Fruit fly (Drosophila melanogaster) whole organism, embryonic: ENCODE measurements around the gene CG10383.

Experiments
- Ada2b ChIP-seq: fragments of 200-800 bp; sonication (Bioruptor generic); IDR thresholded peaks from 2 replicates; pipeline ENCODE4 v1.3.6; 2022; ENCODE audit warnings: missing biosample characterization, missing genetic modification characterization
- Adf1 ChIP-seq: fragments of 200-800 bp; sonication (Bioruptor generic); IDR thresholded peaks from 2 replicates; pipeline ENCODE4 v1.3.6; 2022; ENCODE audit warnings: missing biosample characterization, missing genetic modification characterization
- Bdp1 ChIP-seq: fragments of 200-800 bp; sonication (Bioruptor generic); optimal IDR thresholded peaks from 3 replicates; lab custom pipeline; 2016; ENCODE audit warnings: missing biosample characterization, missing genetic modification characterization
- Bteb2 ChIP-seq: fragments of 200-800 bp; sonication (Bioruptor generic); optimal IDR thresholded peaks from 2 replicates; lab custom pipeline; 2016; ENCODE audit warnings: missing biosample characterization, missing genetic modification characterization
- CG10321 ChIP-seq: fragments of 200-800 bp; sonication (Bioruptor generic); IDR thresholded peaks from 2 replicates; pipeline ENCODE4 v1.3.6; 2022; ENCODE audit warnings: missing biosample characterization, missing genetic modification characterization
- CG10431 ChIP-seq: fragments of 200-800 bp; sonication (Bioruptor generic); optimal IDR thresholded peaks from 3 replicates; lab custom pipeline; 2018; ENCODE audit warnings: missing biosample characterization, mild to moderate bottlenecking, missing genetic modification characterization
- CG11398 ChIP-seq: fragments of 200-800 bp; sonication (Bioruptor generic); optimal IDR thresholded peaks from 2 replicates; lab custom pipeline; 2016; ENCODE audit warnings: missing biosample characterization, missing genetic modification characterization
- CG12299 ChIP-seq: fragments of 200-800 bp; sonication (Bioruptor generic); optimal IDR thresholded peaks from 2 replicates; lab custom pipeline; 2018; ENCODE audit warnings: missing biosample characterization, mild to moderate bottlenecking, missing genetic modification characterization
- CG14667 ChIP-seq: fragments of 200-800 bp; sonication (Bioruptor generic); IDR thresholded peaks from 2 replicates; pipeline ENCODE4 v1.3.6; 2022; ENCODE audit warnings: missing biosample characterization, missing genetic modification characterization
- CG14965 ChIP-seq: fragments of 200-800 bp; sonication (Bioruptor generic); optimal IDR thresholded peaks from 2 replicates; lab custom pipeline; 2016; ENCODE audit warnings: missing biosample characterization, missing genetic modification characterization, borderline replicate concordance
- CG15269 ChIP-seq: fragments of 200-800 bp; sonication (Bioruptor generic); optimal IDR thresholded peaks from 2 replicates; lab custom pipeline; 2018; ENCODE audit warnings: missing biosample characterization, mild to moderate bottlenecking, missing genetic modification characterization, moderate library complexity
- CG1602 ChIP-seq: fragments of 200-800 bp; sonication (Bioruptor generic); optimal IDR thresholded peaks from 3 replicates; lab custom pipeline; 2016; ENCODE audit warnings: missing biosample characterization, missing genetic modification characterization
- CG1603 ChIP-seq: fragments of 200-800 bp; sonication (Bioruptor generic); optimal IDR thresholded peaks from 2 replicates; lab custom pipeline; 2019; ENCODE audit warnings: missing biosample characterization, mild to moderate bottlenecking, missing genetic modification characterization, moderate library complexity
- CG16815 ChIP-seq: fragments of 200-800 bp; sonication (Bioruptor generic); optimal IDR thresholded peaks from 3 replicates; lab custom pipeline; 2017; ENCODE audit warnings: missing biosample characterization, mild to moderate bottlenecking, missing genetic modification characterization
- CG17359 ChIP-seq: fragments of 200-800 bp; sonication (Bioruptor generic); optimal IDR thresholded peaks from 3 replicates; lab custom pipeline; 2018; ENCODE audit warnings: missing biosample characterization, mild to moderate bottlenecking, missing genetic modification characterization, moderate library complexity
- CG17802 ChIP-seq: fragments of 200-800 bp; sonication (Bioruptor generic); optimal IDR thresholded peaks from 2 replicates; lab custom pipeline; 2018; ENCODE audit warnings: missing biosample characterization, mild to moderate bottlenecking, missing genetic modification characterization, moderate library complexity
- CG2199 ChIP-seq: fragments of 200-800 bp; sonication (Bioruptor generic); IDR thresholded peaks from 3 replicates; pipeline ENCODE4 v1.3.6; 2022; ENCODE audit warnings: missing biosample characterization, missing genetic modification characterization
- CG32532 ChIP-seq: fragments of 200-800 bp; sonication (Bioruptor generic); IDR thresholded peaks from 2 replicates; pipeline ENCODE4 v1.3.6; 2022; ENCODE audit warnings: missing biosample characterization, missing genetic modification characterization
- CG32772 ChIP-seq: fragments of 200-800 bp; sonication (Bioruptor generic); IDR thresholded peaks from 2 replicates; pipeline ENCODE4 v1.3.6; 2022; ENCODE audit warnings: missing biosample characterization, missing genetic modification characterization
- CG4360 ChIP-seq: fragments of 200-800 bp; sonication (Bioruptor generic); IDR thresholded peaks from 2 replicates; pipeline ENCODE4 v1.3.6; 2022; ENCODE audit warnings: missing biosample characterization, missing genetic modification characterization
- CG6765 ChIP-seq: fragments of 200-800 bp; sonication (Bioruptor generic); optimal IDR thresholded peaks from 3 replicates; lab custom pipeline; 2017; ENCODE audit warnings: missing biosample characterization, mild to moderate bottlenecking, missing genetic modification characterization
- CG9609 ChIP-seq: fragments of 200-800 bp; sonication (Bioruptor generic); optimal IDR thresholded peaks from 3 replicates; lab custom pipeline; 2016; ENCODE audit warnings: missing biosample characterization, missing genetic modification characterization
- CG9817 ChIP-seq: fragments of 200-800 bp; sonication (Bioruptor generic); optimal IDR thresholded peaks from 2 replicates; lab custom pipeline; 2018; ENCODE audit warnings: missing biosample characterization, mild to moderate bottlenecking, missing genetic modification characterization, moderate library complexity
- Dbx ChIP-seq: fragments of 200-800 bp; sonication (Bioruptor generic); IDR thresholded peaks from 3 replicates; pipeline ENCODE4 v1.3.6; 2022; ENCODE audit warnings: missing biosample characterization, missing genetic modification characterization
- Dip2 ChIP-seq: fragments of 200-800 bp; sonication (Bioruptor generic); IDR thresholded peaks from 2 replicates; pipeline ENCODE4 v1.3.6; 2022; ENCODE audit warnings: missing biosample characterization, missing genetic modification characterization
- Doc2 ChIP-seq: fragments of 200-800 bp; sonication (Bioruptor generic); IDR thresholded peaks from 2 replicates; pipeline ENCODE4 v1.3.6; 2022; ENCODE audit warnings: missing biosample characterization, missing genetic modification characterization
- Dp ChIP-seq: fragments of 200-800 bp; sonication (Bioruptor generic); optimal IDR thresholded peaks from 2 replicates; lab custom pipeline; 2018; ENCODE audit warnings: missing biosample characterization, mild to moderate bottlenecking, missing genetic modification characterization, moderate library complexity
- Drgx ChIP-seq: fragments of 200-800 bp; sonication (Bioruptor generic); IDR thresholded peaks from 2 replicates; pipeline ENCODE4 v1.3.6; 2022; ENCODE audit warnings: missing biosample characterization, missing genetic modification characterization
- Gsc ChIP-seq: fragments of 200-800 bp; sonication (Bioruptor generic); IDR thresholded peaks from 2 replicates; pipeline ENCODE4 v1.3.6; 2022; ENCODE audit warnings: missing biosample characterization, missing genetic modification characterization
- HLH54F ChIP-seq: fragments of 200-800 bp; sonication (Bioruptor generic); optimal IDR thresholded peaks from 3 replicates; lab custom pipeline; 2016; ENCODE audit warnings: missing biosample characterization, missing genetic modification characterization
- Spps ChIP-seq: fragments of 200-800 bp; sonication (Bioruptor generic); optimal IDR thresholded peaks from 2 replicates; lab custom pipeline; 2018; ENCODE audit warnings: missing biosample characterization, mild to moderate bottlenecking, missing genetic modification characterization
- Ssrp ChIP-seq: fragments of 200-800 bp; sonication (Bioruptor generic); optimal IDR thresholded peaks from 2 replicates; lab custom pipeline; 2018; ENCODE audit warnings: missing biosample characterization, mild to moderate bottlenecking, missing genetic modification characterization, moderate library complexity
- Taf1 ChIP-seq: fragments of 200-800 bp; sonication (Bioruptor generic); IDR thresholded peaks from 2 replicates; pipeline ENCODE4 v1.3.6; 2022; ENCODE audit warnings: missing biosample characterization, missing genetic modification characterization
- amos ChIP-seq: fragments of 200-800 bp; sonication (Bioruptor generic); IDR thresholded peaks from 2 replicates; pipeline ENCODE4 v1.3.6; 2022; ENCODE audit warnings: missing biosample characterization, missing genetic modification characterization; ENCODE audit not compliant: partially characterized antibody
- ara ChIP-seq: fragments of 200-800 bp; sonication (Bioruptor generic); IDR thresholded peaks from 2 replicates; pipeline ENCODE4 v1.3.6; 2022; ENCODE audit warnings: missing biosample characterization, missing genetic modification characterization
- bigmax ChIP-seq: fragments of 200-800 bp; sonication (Bioruptor generic); optimal IDR thresholded peaks from 2 replicates; lab custom pipeline; 2018; ENCODE audit warnings: missing biosample characterization, mild to moderate bottlenecking, missing genetic modification characterization
- disco-r ChIP-seq: fragments of 200-800 bp; sonication (Bioruptor generic); optimal IDR thresholded peaks from 2 replicates; lab custom pipeline; 2016; ENCODE audit warnings: missing biosample characterization, missing genetic modification characterization
- dmrt11E ChIP-seq: fragments of 200-800 bp; sonication (Bioruptor generic); optimal IDR thresholded peaks from 3 replicates; lab custom pipeline; 2018; ENCODE audit warnings: missing biosample characterization, mild to moderate bottlenecking, missing genetic modification characterization, moderate library complexity
- emc ChIP-seq: fragments of 200-800 bp; sonication (Bioruptor generic); optimal IDR thresholded peaks from 2 replicates; lab custom pipeline; 2016; ENCODE audit warnings: missing biosample characterization, missing genetic modification characterization
- fu2 ChIP-seq: fragments of 200-800 bp; sonication (Bioruptor generic); optimal IDR thresholded peaks from 2 replicates; lab custom pipeline; 2016; ENCODE audit warnings: missing biosample characterization, missing genetic modification characterization
- gem ChIP-seq: fragments of 200-800 bp; sonication (Bioruptor generic); optimal IDR thresholded peaks from 2 replicates; lab custom pipeline; 2019; ENCODE audit warnings: missing biosample characterization, mild to moderate bottlenecking, missing genetic modification characterization, moderate library complexity
- gt ChIP-seq: fragments of 200-800 bp; sonication (Bioruptor generic); IDR thresholded peaks from 2 replicates; pipeline ENCODE4 v1.3.6; 2022; ENCODE audit warnings: missing biosample characterization, missing genetic modification characterization
- her ChIP-seq: fragments of 200-800 bp; sonication (Bioruptor generic); optimal IDR thresholded peaks from 2 replicates; lab custom pipeline; 2016; ENCODE audit warnings: missing biosample characterization, missing genetic modification characterization
- ken ChIP-seq: fragments of 200-800 bp; sonication (Bioruptor generic); IDR thresholded peaks from 3 replicates; pipeline ENCODE4 v1.3.6; 2022; ENCODE audit warnings: missing biosample characterization, missing genetic modification characterization
- nerfin-1 ChIP-seq: fragments of 200-800 bp; sonication (Bioruptor generic); optimal IDR thresholded peaks from 3 replicates; lab custom pipeline; 2019; ENCODE audit warnings: missing biosample characterization, mild to moderate bottlenecking, missing genetic modification characterization, moderate library complexity
- row ChIP-seq: fragments of 200-800 bp; sonication (Bioruptor generic); IDR thresholded peaks from 3 replicates; pipeline ENCODE4 v1.3.6; 2022; ENCODE audit warnings: missing biosample characterization, missing genetic modification characterization
- slou ChIP-seq: fragments of 200-800 bp; sonication (Bioruptor generic); optimal IDR thresholded peaks from 3 replicates; lab custom pipeline; 2016; ENCODE audit warnings: missing biosample characterization, missing genetic modification characterization
- sr ChIP-seq: fragments of 200-800 bp; sonication (Bioruptor generic); IDR thresholded peaks from 3 replicates; pipeline ENCODE4 v1.3.6; 2022; ENCODE audit warnings: missing biosample characterization, missing genetic modification characterization
- usp ChIP-seq: fragments of >200 bp; optimal IDR thresholded peaks from 2 replicates; lab custom pipeline; 2017; ENCODE audit warnings: missing biosample characterization, missing genetic modification characterization
- wek ChIP-seq: fragments of 200-800 bp; sonication (Bioruptor generic); optimal IDR thresholded peaks from 3 replicates; lab custom pipeline; 2018; ENCODE audit warnings: missing biosample characterization, mild to moderate bottlenecking, missing genetic modification characterization, moderate library complexity
- yki ChIP-seq: fragments of >200 bp; optimal IDR thresholded peaks from 3 replicates; lab custom pipeline; 2018
- zf30C ChIP-seq: fragments of 200-800 bp; sonication (Bioruptor generic); optimal IDR thresholded peaks from 3 replicates; lab custom pipeline; 2018; ENCODE audit warnings: missing biosample characterization, mild to moderate bottlenecking, missing genetic modification characterization
- zfh2 ChIP-seq: fragments of 200-800 bp; sonication (Bioruptor generic); optimal IDR thresholded peaks from 2 replicates; lab custom pipeline; 2016; ENCODE audit warnings: missing biosample characterization, missing genetic modification characterization

CG10383 gene

DNA sequence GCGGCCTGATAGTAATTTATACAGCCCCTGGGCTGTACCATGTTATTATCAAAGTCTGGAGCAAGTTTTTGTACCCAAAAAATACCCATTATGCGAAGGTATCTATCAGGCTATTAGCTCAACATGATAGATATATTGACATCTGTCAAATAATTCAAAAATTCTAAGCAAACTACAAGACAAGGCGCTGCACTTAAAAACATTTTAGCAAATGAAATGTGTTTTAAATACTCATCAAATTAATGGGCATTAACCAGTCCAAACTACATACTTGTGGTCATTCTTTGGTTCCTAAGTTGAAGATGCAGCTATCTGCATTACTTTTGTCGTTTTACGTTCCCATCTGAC lies 42.1 kb downstream of the CG10383 start (continued):
- TF ChIP-seq row (GFP tag; lab: Robert Waterston, UW), result peak; percentile 71
- no peak for TF ChIP-seq usp (GFP tag; lab: Kevin White, UChicago)
- peak; percentile 41 for TF ChIP-seq Drgx
- TF ChIP-seq Doc2 (GFP tag; lab: Robert Waterston, UW), result no peak
- TF ChIP-seq Bteb2 (GFP tag; lab: Kevin White, UChicago), result no peak
- no peak for TF ChIP-seq CG10321 (GFP tag; lab: Robert Waterston, UW)
- TF ChIP-seq CG32772 (GFP tag; lab: Robert Waterston, UW), result peak; percentile 84
- peak; percentile 78 for TF ChIP-seq Ssrp (tag; lab: Kevin White, UChicago)
- peak; percentile 39 for TF ChIP-seq her (GFP tag; lab: Kevin White, UChicago)
- TF ChIP-seq Gsc (GFP tag; lab: Robert Waterston, UW), result peak; percentile 59
- TF ChIP-seq slou, result peak; percentile 24
- TF ChIP-seq ken, result peak; percentile 64; the same call in 2 of the 3 replicates
- TF ChIP-seq wek (GFP tag; lab: Kevin White, UChicago), result no peak
- TF ChIP-seq HLH54F (GFP tag; lab: Kevin White, UChicago), result peak; percentile 27
- TF ChIP-seq CG4360 (GFP tag; lab: Robert Waterston, UW), result peak; percentile 49
- peak; percentile 65 for TF ChIP-seq CG14667 (GFP tag; lab: Robert Waterston, UW)
- no peak for TF ChIP-seq emc (GFP tag; lab: Kevin White, UChicago)
- no peak for TF ChIP-seq zf30C
- no peak for TF ChIP-seq Dip2 (GFP tag; lab: Robert Waterston, UW)
- TF ChIP-seq CG11398 (GFP tag; lab: Kevin White, UChicago), result no peak
- peak; percentile 1 for TF ChIP-seq CG14965 (GFP tag; lab: Kevin White, UChicago)
- TF ChIP-seq CG12299 (tag; lab: Kevin White, UChicago), result no peak
- no peak for TF ChIP-seq Taf1 (GFP tag; lab: Robert Waterston, UW)
- no peak for TF ChIP-seq yki
- peak; percentile 66 for TF ChIP-seq CG17802 (tag; lab: Kevin White, UChicago)
- no peak for TF ChIP-seq Dp (GFP tag; lab: Kevin White, UChicago)
- no peak for TF ChIP-seq CG10431
- TF ChIP-seq Dbx (GFP tag; lab: Robert Waterston, UW), result no peak
- no peak for TF ChIP-seq CG6765 (GFP tag; lab: Kevin White, UChicago)
- TF ChIP-seq Ada2b (GFP tag; lab: Robert Waterston, UW), result peak; percentile 34; the same call in 1 of the 2 replicates
- peak; percentile 13 for TF ChIP-seq zfh2
- TF ChIP-seq CG9817, result no peak
- no peak for TF ChIP-seq CG16815
- TF ChIP-seq Spps, result peak; percentile 83
- TF ChIP-seq CG17359 (tag; lab: Kevin White, UChicago), result peak; percentile 83
- TF ChIP-seq disco-r (GFP tag; lab: Kevin White, UChicago), result no peak
- no peak for TF ChIP-seq Bdp1 (GFP tag; lab: Kevin White, UChicago)
- TF ChIP-seq amos (GFP tag; lab: Robert Waterston, UW), result no peak
- peak; percentile 53 for TF ChIP-seq CG1602 (GFP tag; lab: Kevin White, UChicago)
- TF ChIP-seq bigmax (GFP tag; lab: Kevin White, UChicago), result no peak
- no peak; the same call in 1 of the 2 replicates for TF ChIP-seq gt (GFP tag; lab: Robert Waterston, UW)
- TF ChIP-seq CG32532 (GFP tag; lab: Robert Waterston, UW), result peak; percentile 63
- TF ChIP-seq CG15269 (tag; lab: Kevin White, UChicago), result peak; percentile 62
- peak; percentile 66 for TF ChIP-seq gem (tag; lab: Kevin White, UChicago)
- TF ChIP-seq CG9609, result no peak
- TF ChIP-seq CG2199 (GFP tag; lab: Robert Waterston, UW), result peak; percentile 78; the same call in 1 of the 3 replicates
- peak; percentile 70 for TF ChIP-seq dmrt11E (tag; lab: Kevin White, UChicago)
- TF ChIP-seq Adf1 (GFP tag; lab: Robert Waterston, UW), result no peak
- peak; percentile 65 for TF ChIP-seq nerfin-1 (tag; lab: Kevin White, UChicago)
- TF ChIP-seq CG1603 (tag; lab: Kevin White, UChicago), result peak; percentile 77
- TF ChIP-seq sr (GFP tag; lab: Robert Waterston, UW), result no peak
- peak; percentile 91 for TF ChIP-seq ara
- TF ChIP-seq fu2 (GFP tag; lab: Kevin White, UChicago), result no peak
